Fruit fly (Drosophila melanogaster) whole organism, embryonic: ENCODE results near the gene CG14000.

Experiments
- Atf-2 ChIP-seq: fragments of 200-800 bp; sonication (Bioruptor generic); optimal IDR thresholded peaks from 2 replicates; lab custom pipeline; 2016; ENCODE audit warnings: missing biosample characterization, missing genetic modification characterization
- Atf3 ChIP-seq: fragments of 200-800 bp; sonication (Bioruptor generic); optimal IDR thresholded peaks from 3 replicates; lab custom pipeline; 2016; ENCODE audit warnings: missing biosample characterization, missing genetic modification characterization
- Atf6 ChIP-seq: fragments of 200-800 bp; sonication (Bioruptor generic); IDR thresholded peaks from 2 replicates; pipeline ENCODE4 v1.3.6; 2022; ENCODE audit warnings: missing biosample characterization, missing genetic modification characterization
- Bdp1 ChIP-seq: fragments of 200-800 bp; sonication (Bioruptor generic); optimal IDR thresholded peaks from 3 replicates; lab custom pipeline; 2016; ENCODE audit warnings: missing biosample characterization, missing genetic modification characterization
- CG11398 ChIP-seq: fragments of 200-800 bp; sonication (Bioruptor generic); optimal IDR thresholded peaks from 2 replicates; lab custom pipeline; 2016; ENCODE audit warnings: missing biosample characterization, missing genetic modification characterization
- CG12299 ChIP-seq: fragments of 200-800 bp; sonication (Bioruptor generic); optimal IDR thresholded peaks from 2 replicates; lab custom pipeline; 2018; ENCODE audit warnings: missing biosample characterization, mild to moderate bottlenecking, missing genetic modification characterization
- CG14965 ChIP-seq: fragments of 200-800 bp; sonication (Bioruptor generic); optimal IDR thresholded peaks from 2 replicates; lab custom pipeline; 2016; ENCODE audit warnings: missing biosample characterization, missing genetic modification characterization, borderline replicate concordance
- CG15696 ChIP-seq: fragments of 200-800 bp; sonication (Bioruptor generic); optimal IDR thresholded peaks from 2 replicates; lab custom pipeline; 2019; ENCODE audit warnings: missing biosample characterization, mild to moderate bottlenecking, missing genetic modification characterization, moderate library complexity
- CG17829 ChIP-seq: fragments of 200-800 bp; optimal IDR thresholded peaks from 2 replicates; lab custom pipeline; 2019; ENCODE audit warnings: missing biosample characterization, mild to moderate bottlenecking, missing genetic modification characterization, moderate library complexity
- CG2199 ChIP-seq: fragments of 200-800 bp; sonication (Bioruptor generic); IDR thresholded peaks from 3 replicates; pipeline ENCODE4 v1.3.6; 2022; ENCODE audit warnings: missing biosample characterization, missing genetic modification characterization
- CG30403 ChIP-seq: fragments of 200-800 bp; sonication (Bioruptor generic); optimal IDR thresholded peaks from 3 replicates; lab custom pipeline; 2016; ENCODE audit warnings: missing biosample characterization, missing genetic modification characterization
- CG32767 ChIP-seq: fragments of 200-800 bp; sonication (Bioruptor generic); IDR thresholded peaks from 2 replicates; pipeline ENCODE4 v1.3.6; 2022; ENCODE audit warnings: missing biosample characterization, missing genetic modification characterization
- CG3838 ChIP-seq: fragments of 200-800 bp; sonication (Bioruptor generic); optimal IDR thresholded peaks from 3 replicates; lab custom pipeline; 2016; ENCODE audit warnings: missing biosample characterization, missing genetic modification characterization
- CG4360 ChIP-seq: fragments of 200-800 bp; sonication (Bioruptor generic); IDR thresholded peaks from 2 replicates; pipeline ENCODE4 v1.3.6; 2022; ENCODE audit warnings: missing biosample characterization, missing genetic modification characterization
- CG4617 ChIP-seq: fragments of 200-800 bp; sonication (Bioruptor generic); optimal IDR thresholded peaks from 3 replicates; lab custom pipeline; 2016; ENCODE audit warnings: missing biosample characterization, missing genetic modification characterization, borderline replicate concordance
- CG6683 ChIP-seq: fragments of 200-800 bp; sonication (Bioruptor generic); optimal IDR thresholded peaks from 2 replicates; lab custom pipeline; 2017; ENCODE audit warnings: missing biosample characterization, mild to moderate bottlenecking, missing genetic modification characterization, missing genetic modification reagents
- CG6765 ChIP-seq: fragments of 200-800 bp; sonication (Bioruptor generic); optimal IDR thresholded peaks from 3 replicates; lab custom pipeline; 2017; ENCODE audit warnings: missing biosample characterization, mild to moderate bottlenecking, missing genetic modification characterization
- CG7786 ChIP-seq: fragments of 200-800 bp; sonication (Bioruptor generic); optimal IDR thresholded peaks from 2 replicates; lab custom pipeline; 2016; ENCODE audit warnings: missing biosample characterization, missing genetic modification characterization
- CG9215 ChIP-seq: fragments of 200-800 bp; sonication (Bioruptor generic); IDR thresholded peaks from 2 replicates; pipeline ENCODE4 v1.3.6; 2022; ENCODE audit warnings: missing biosample characterization, missing genetic modification characterization
- CG9817 ChIP-seq: fragments of 200-800 bp; sonication (Bioruptor generic); optimal IDR thresholded peaks from 2 replicates; lab custom pipeline; 2018; ENCODE audit warnings: missing biosample characterization, mild to moderate bottlenecking, missing genetic modification characterization, moderate library complexity
- CkIIα-i1 ChIP-seq: fragments of 200-800 bp; sonication (Bioruptor generic); IDR thresholded peaks from 2 replicates; pipeline ENCODE4 v1.3.6; 2022; ENCODE audit warnings: missing biosample characterization, missing genetic modification characterization
- D19A ChIP-seq: fragments of 200-800 bp; optimal IDR thresholded peaks from 3 replicates; lab custom pipeline; 2019; ENCODE audit warnings: missing biosample characterization, mild to moderate bottlenecking, missing genetic modification characterization, moderate library complexity
- Dp ChIP-seq: fragments of 200-800 bp; sonication (Bioruptor generic); optimal IDR thresholded peaks from 2 replicates; lab custom pipeline; 2018; ENCODE audit warnings: missing biosample characterization, mild to moderate bottlenecking, missing genetic modification characterization, moderate library complexity
- Eip74EF ChIP-seq, 2 experiments: fragments of 200-800 bp in 1 of 2; fragments of >200 bp in 1 of 2; sonication (Bioruptor generic) in 1 of 2; optimal IDR thresholded peaks; 2 replicates each; lab custom pipeline; 2017 to 2019; ENCODE audit warnings: missing biosample characterization in 2 of 2, missing genetic modification characterization in 2 of 2, mild to moderate bottlenecking in 1 of 2, moderate library complexity in 1 of 2
- Hr3 ChIP-seq: fragments of 200-800 bp; sonication (Bioruptor generic); optimal IDR thresholded peaks from 3 replicates; lab custom pipeline; 2016; ENCODE audit warnings: missing biosample characterization, missing genetic modification characterization
- Med ChIP-seq: fragments of 200-800 bp; sonication (Bioruptor generic); peaks from one replicate; lab custom pipeline; 2016; ENCODE audit warnings: missing biosample characterization, missing genetic modification characterization, mild to moderate bottlenecking, inconsistent platforms, moderate library complexity
- Oaz ChIP-seq: fragments of 200-800 bp; sonication (Bioruptor generic); IDR thresholded peaks from 2 replicates; pipeline ENCODE4 v1.3.6; 2022; ENCODE audit warnings: missing biosample characterization, missing genetic modification characterization
- Rfx ChIP-seq: fragments of 200-800 bp; sonication (Bioruptor generic); IDR thresholded peaks from 2 replicates; pipeline ENCODE4 v1.3.6; 2022; ENCODE audit warnings: missing biosample characterization, missing genetic modification characterization
- Sry-β ChIP-seq: fragments of 200-800 bp; sonication (Bioruptor generic); optimal IDR thresholded peaks from 2 replicates; lab custom pipeline; 2018; ENCODE audit warnings: missing biosample characterization, mild to moderate bottlenecking, missing genetic modification characterization, moderate library complexity
- TFAM ChIP-seq: fragments of 200-800 bp; sonication (Bioruptor generic); optimal IDR thresholded peaks from 2 replicates; lab custom pipeline; 2017; ENCODE audit warnings: missing biosample characterization, missing genetic modification characterization, inconsistent platforms
- ac ChIP-seq: fragments of 200-800 bp; sonication (Bioruptor generic); optimal IDR thresholded peaks from 3 replicates; lab custom pipeline; 2017; ENCODE audit warnings: missing biosample characterization, mild to moderate bottlenecking, missing genetic modification characterization
- bcd ChIP-seq: fragments of 200-800 bp; sonication (Bioruptor generic); optimal IDR thresholded peaks from 2 replicates; lab custom pipeline; 2017; ENCODE audit warnings: missing biosample characterization, mild to moderate bottlenecking, missing genetic modification characterization
- caup ChIP-seq: fragments of 200-800 bp; sonication (Bioruptor generic); optimal IDR thresholded peaks from 3 replicates; lab custom pipeline; 2017; ENCODE audit warnings: missing biosample characterization, mild to moderate bottlenecking, missing genetic modification characterization, moderate library complexity; ENCODE audit not compliant: severe bottlenecking
- disco-r ChIP-seq: fragments of 200-800 bp; sonication (Bioruptor generic); optimal IDR thresholded peaks from 2 replicates; lab custom pipeline; 2016; ENCODE audit warnings: missing biosample characterization, missing genetic modification characterization
- fd102C ChIP-seq: fragments of 200-800 bp; sonication (Bioruptor generic); optimal IDR thresholded peaks from 2 replicates; lab custom pipeline; 2018; ENCODE audit warnings: missing biosample characterization, mild to moderate bottlenecking, missing genetic modification characterization, moderate library complexity
- gcm ChIP-seq: fragments of 200-800 bp; sonication (Bioruptor generic); optimal IDR thresholded peaks from 2 replicates; lab custom pipeline; 2019; ENCODE audit warnings: missing biosample characterization, mild to moderate bottlenecking, missing genetic modification characterization, moderate library complexity
- klu ChIP-seq: fragments of 200-800 bp; sonication (Bioruptor generic); IDR thresholded peaks from 2 replicates; pipeline ENCODE4 v1.3.6; 2022; ENCODE audit warnings: missing biosample characterization, missing genetic modification characterization
- otp ChIP-seq: fragments of 200-800 bp; sonication (Bioruptor generic); IDR thresholded peaks from 3 replicates; pipeline ENCODE4, ENCODE4 v1.3.6; 2022; ENCODE audit warnings: missing biosample characterization, missing genetic modification characterization
- pnt ChIP-seq: fragments of 200-800 bp; sonication (Bioruptor generic); optimal IDR thresholded peaks from 3 replicates; lab custom pipeline; 2016; ENCODE audit warnings: missing biosample characterization, missing genetic modification characterization
- prd ChIP-seq, 3 experiments: fragments of >200 bp in 2 of 3; fragments of 200-800 bp in 1 of 3; sonication (Bioruptor generic) in 1 of 3; optimal IDR thresholded peaks in 2 of 3; IDR thresholded peaks in 1 of 3; 2 replicates in 2 of 3; 3 replicates in 1 of 3; pipeline versions ENCODE4 v1.3.6 to Lab custom; 2017 to 2022; ENCODE audit warnings: missing biosample characterization in 1 of 3, missing genetic modification characterization in 1 of 3
- rib ChIP-seq: fragments of 200-800 bp; sonication (Bioruptor generic); IDR thresholded peaks from 2 replicates; pipeline ENCODE4 v1.3.6; 2022; ENCODE audit warnings: missing biosample characterization, missing genetic modification characterization
- ro ChIP-seq: fragments of 200-800 bp; sonication (Bioruptor generic); IDR thresholded peaks from 2 replicates; pipeline ENCODE4 v1.3.6; 2022; ENCODE audit warnings: missing biosample characterization, missing genetic modification characterization
- sob ChIP-seq: fragments of 200-800 bp; sonication (Bioruptor generic); IDR thresholded peaks from 2 replicates; pipeline ENCODE4 v1.3.6; 2022; ENCODE audit warnings: missing biosample characterization, missing genetic modification characterization
- tna ChIP-seq: fragments of 200-800 bp; sonication (Bioruptor generic); IDR thresholded peaks from 2 replicates; pipeline ENCODE4 v1.3.6; 2022; ENCODE audit warnings: missing biosample characterization, missing genetic modification characterization; ENCODE audit not compliant: partially characterized antibody
- trh ChIP-seq: fragments of 200-800 bp; sonication (Bioruptor generic); optimal IDR thresholded peaks from 2 replicates; lab custom pipeline; 2016; ENCODE audit warnings: missing biosample characterization, missing genetic modification characterization
- unpg ChIP-seq: fragments of 200-800 bp; sonication (Bioruptor generic); optimal IDR thresholded peaks from 3 replicates; lab custom pipeline; 2018; ENCODE audit warnings: missing biosample characterization, mild to moderate bottlenecking, missing genetic modification characterization, moderate library complexity
- vvl ChIP-seq: fragments of 200-800 bp; sonication (Bioruptor generic); IDR thresholded peaks from 2 replicates; pipeline ENCODE4 v1.3.6; 2022; ENCODE audit warnings: missing biosample characterization, missing genetic modification characterization
- zfh1 ChIP-seq: fragments of 200-800 bp; sonication (Bioruptor generic); IDR thresholded peaks from 3 replicates; pipeline ENCODE4 v1.3.6; 2022; ENCODE audit warnings: missing biosample characterization, missing genetic modification characterization

The CG14000 gene

DNA sequence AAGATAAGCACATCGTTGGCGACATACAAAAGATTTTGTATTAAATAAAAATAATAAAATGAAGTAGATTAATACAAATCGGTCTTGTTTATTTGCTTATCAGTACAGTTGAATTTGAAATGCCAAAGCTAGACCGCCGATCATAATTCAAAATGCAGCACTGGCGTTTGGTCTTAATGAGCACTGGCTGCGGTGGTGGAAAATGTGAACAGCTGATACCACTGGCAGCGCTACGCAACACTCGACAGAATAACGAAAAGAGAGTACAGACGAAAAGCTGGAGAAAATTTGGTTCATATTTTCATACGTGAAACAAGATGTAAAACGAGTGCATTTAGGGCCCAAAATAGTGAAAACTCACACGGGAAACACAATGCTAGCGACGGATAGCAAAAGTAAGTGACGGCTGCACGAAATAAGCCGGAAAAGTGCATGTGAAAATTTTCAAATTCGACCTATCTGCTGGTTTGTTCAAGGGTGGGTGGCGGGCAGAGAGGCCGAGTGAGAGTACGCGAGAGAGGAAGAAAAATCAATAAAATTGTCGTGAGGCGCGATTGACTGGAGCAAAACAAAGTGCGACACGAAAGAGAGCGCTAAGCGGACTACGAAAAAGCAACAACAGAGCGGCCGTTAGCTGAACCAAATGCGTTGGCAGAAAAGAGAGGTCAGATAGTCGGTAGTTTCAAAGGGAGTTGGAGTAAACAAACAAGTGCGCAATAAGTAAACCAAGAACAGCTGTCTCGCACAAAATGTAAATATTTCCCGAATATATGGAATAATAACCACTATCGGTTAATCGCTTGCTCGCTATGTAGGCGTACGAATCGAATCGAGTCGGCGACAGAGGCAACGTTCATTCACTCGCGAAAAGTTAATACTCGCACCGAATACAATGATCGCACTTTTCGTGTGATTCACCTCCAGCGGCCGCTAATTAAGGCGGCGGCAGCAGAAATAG lies 2.9 kb downstream of the CG14000 start, which contains the start of gene bchs (continued):
- TF ChIP-seq ro (GFP tag; lab: Robert Waterston, UW), result no peak
- peak; percentile 22 for TF ChIP-seq CG30403 (GFP tag; lab: Kevin White, UChicago)
- TF ChIP-seq Med (GFP tag; lab: Kevin White, UChicago), result peak; percentile 99
- peak; percentile 51 for TF ChIP-seq CG17829 (tag; lab: Kevin White, UChicago)
- peak; percentile 84 for TF ChIP-seq sob (GFP tag; lab: Robert Waterston, UW)
- TF ChIP-seq Atf-2 (GFP tag; lab: Kevin White, UChicago), result peak; percentile 79
- TF ChIP-seq trh, result peak; percentile 83
- peak; percentile 89 for TF ChIP-seq otp (GFP tag; lab: Robert Waterston, UW)
- peak; percentile 83 for TF ChIP-seq bcd
- TF ChIP-seq fd102C (GFP tag; lab: Kevin White, UChicago), result peak; percentile 79
- peak; percentile 98 for TF ChIP-seq Dp (GFP tag; lab: Kevin White, UChicago)
- no peak for TF ChIP-seq CG9215 (GFP tag; lab: Robert Waterston, UW)
- no peak for TF ChIP-seq D19A (tag; lab: Kevin White, UChicago)
- peak; percentile 82 for TF ChIP-seq CG3838 (GFP tag; lab: Kevin White, UChicago)
- peak; percentile 91 for TF ChIP-seq rib (GFP tag; lab: Robert Waterston, UW)
- peak; percentile 96 for TF ChIP-seq caup (GFP tag; lab: Kevin White, UChicago)
- peak; percentile 81 for TF ChIP-seq Rfx (GFP tag; lab: Robert Waterston, UW)
- peak; percentile 92 for TF ChIP-seq vvl (GFP tag; lab: Robert Waterston, UW)
- TF ChIP-seq CG12299, result peak; percentile 91
- TF ChIP-seq pnt (GFP tag; lab: Kevin White, UChicago), result peak; percentile 78
- TF ChIP-seq TFAM (GFP tag; lab: Kevin White, UChicago), result peak; percentile 66
- peak; percentile 52 for TF ChIP-seq CG2199
- TF ChIP-seq CG6765 (GFP tag; lab: Kevin White, UChicago), result peak; percentile 92
- TF ChIP-seq zfh1 (GFP tag; lab: Robert Waterston, UW), result peak; percentile 84
- TF ChIP-seq unpg, result no peak
- TF ChIP-seq prd (optimal IDR thresholded peaks at IDR 0.05; lab: Kevin White, UChicago), result no peak
- TF ChIP-seq prd (GFP tag; IDR thresholded peaks at IDR 0.05; lab: Robert Waterston, UW), result peak; percentile 61; the same call in 2 of the 3 replicates
- TF ChIP-seq tna (GFP tag; lab: Robert Waterston, UW), result no peak
- peak; percentile 10 for TF ChIP-seq CG4617 (GFP tag; lab: Kevin White, UChicago)
- TF ChIP-seq Bdp1 (GFP tag; lab: Kevin White, UChicago), result peak; percentile 79
- peak; percentile 87 for TF ChIP-seq gcm (GFP tag; lab: Kevin White, UChicago)
- TF ChIP-seq CG32767 (GFP tag; lab: Robert Waterston, UW), result peak; percentile 69; the same call in 1 of the 2 replicates
- TF ChIP-seq Atf3 (GFP tag; lab: Kevin White, UChicago), result peak; percentile 59
- TF ChIP-seq disco-r (GFP tag; lab: Kevin White, UChicago), result peak; percentile 90
- peak; percentile 91 for TF ChIP-seq CG4360
- TF ChIP-seq Eip74EF (GFP tag; optimal IDR thresholded peaks at IDR 0.05; lab: Kevin White, UChicago), result no peak
- TF ChIP-seq CG15696 (tag; lab: Kevin White, UChicago), result peak; percentile 85
- peak; percentile 60 for TF ChIP-seq CG9817 (tag; lab: Kevin White, UChicago)
- peak; percentile 53 for TF ChIP-seq CG7786 (GFP tag; lab: Kevin White, UChicago)
- peak; percentile 96 for TF ChIP-seq ac (GFP tag; lab: Kevin White, UChicago)
- peak; percentile 91 for TF ChIP-seq CG11398 (GFP tag; lab: Kevin White, UChicago)
- peak; percentile 93 for TF ChIP-seq CG6683 (GFP tag; lab: Kevin White, UChicago)
- TF ChIP-seq klu (GFP tag; lab: Robert Waterston, UW), result no peak
- peak; percentile 16; the same call in 1 of the 2 replicates for TF ChIP-seq CkIIα-i1 (GFP tag; lab: Robert Waterston, UW)
- peak; percentile 83 for TF ChIP-seq CG14965
- no peak for TF ChIP-seq Oaz (GFP tag; lab: Robert Waterston, UW)
- peak; percentile 40 for TF ChIP-seq Sry-β (GFP tag; lab: Kevin White, UChicago)
- TF ChIP-seq Atf6, result peak; percentile 90
- TF ChIP-seq Hr3 (GFP tag; lab: Kevin White, UChicago), result peak; percentile 12
